Worm (Caenorhabditis elegans) whole organism, L4 larva: ENCODE results near the gene F10E9.11.

Source experiments
- F10B5.3 ChIP-seq: sonication (generic microtip); optimal IDR thresholded peaks from 2 replicates; lab custom pipeline; 2016; ENCODE audit warnings: mild to moderate bottlenecking, missing genetic modification characterization, missing compliant biosample characterization
- F26F4.8 ChIP-seq: fragments of 200-800 bp; sonication (Bioruptor generic); conservative IDR thresholded peaks from 2 replicates; pipeline ENCODE4 v1.3.6; 2022; ENCODE audit warnings: missing genetic modification characterization, missing compliant biosample characterization
- F37D6.2 ChIP-seq: sonication (generic microtip); optimal IDR thresholded peaks from 2 replicates; lab custom pipeline; 2016; ENCODE audit warnings: mild to moderate bottlenecking, missing genetic modification characterization, missing compliant biosample characterization
- Y5F2A.4 ChIP-seq: fragments of 200-800 bp; sonication (Bioruptor generic); optimal IDR thresholded peaks from 2 replicates; lab custom pipeline; 2018; ENCODE audit warnings: mild to moderate bottlenecking, missing genetic modification characterization, missing compliant biosample characterization
- aha-1 ChIP-seq: fragments of 150-350 bp; peaks from one replicate; lab custom pipeline; 2014; ENCODE audit warnings: missing biosample characterization, missing genetic modification characterization
- aly-2 ChIP-seq: sonication (generic microtip); optimal IDR thresholded peaks from 2 replicates; lab custom pipeline; 2018; ENCODE audit warnings: missing biosample characterization, missing genetic modification characterization
- ceh-32 ChIP-seq: sonication (generic microtip); optimal IDR thresholded peaks from 2 replicates; lab custom pipeline; 2016; ENCODE audit warnings: mild to moderate bottlenecking, missing genetic modification characterization, missing compliant biosample characterization; ENCODE audit not compliant: poor library complexity
- cey-2 ChIP-seq: sonication (generic microtip); optimal IDR thresholded peaks from 3 replicates; lab custom pipeline; 2017; ENCODE audit warnings: missing genetic modification characterization, mild to moderate bottlenecking, missing compliant biosample characterization, antibody characterized with exemption, borderline replicate concordance; ENCODE audit not compliant: insufficient read depth
- daf-19 ChIP-seq: fragments of 200-800 bp; sonication (Bioruptor generic); conservative IDR thresholded peaks from 2 replicates; pipeline ENCODE4 v1.3.6; 2022; ENCODE audit warnings: missing genetic modification characterization, missing compliant biosample characterization
- daf-8 ChIP-seq: fragments of 200-800 bp; sonication (Bioruptor generic); IDR thresholded peaks from 2 replicates; pipeline ENCODE4 v1.3.6; 2022; ENCODE audit warnings: missing genetic modification characterization, missing compliant biosample characterization
- egl-43 ChIP-seq: fragments of 200-800 bp; sonication (Bioruptor generic); IDR thresholded peaks from 2 replicates; pipeline ENCODE4 v1.3.6; 2022; ENCODE audit warnings: missing genetic modification reagents, missing genetic modification characterization, missing compliant biosample characterization
- gei-8 ChIP-seq: fragments of 200-800 bp; sonication (Bioruptor generic); optimal IDR thresholded peaks from 2 replicates; lab custom pipeline; 2018; ENCODE audit warnings: mild to moderate bottlenecking, missing genetic modification characterization, missing compliant biosample characterization
- lin-13 ChIP-seq: fragments of 150-350 bp; optimal IDR thresholded peaks from 2 replicates; lab custom pipeline; 2014; ENCODE audit warnings: missing biosample characterization, missing genetic modification reagents, missing genetic modification characterization
- lin-15B ChIP-seq: fragments of 150-350 bp; sonication (generic microtip); optimal IDR thresholded peaks from 3 replicates; lab custom pipeline; 2014; ENCODE audit warnings: missing biosample characterization, missing genetic modification characterization
- lir-3 ChIP-seq: sonication (generic microtip); optimal IDR thresholded peaks from 2 replicates; lab custom pipeline; 2016; ENCODE audit warnings: mild to moderate bottlenecking, missing genetic modification characterization, missing compliant biosample characterization
- lsy-2 ChIP-seq, 2 experiments: fragments of 150-350 bp in 1 of 2; sonication (generic microtip) in 1 of 2; optimal IDR thresholded peaks; 2 replicates each; lab custom pipeline; 2014 to 2017; ENCODE audit warnings: missing biosample characterization in 2 of 2, missing genetic modification characterization in 2 of 2
- madf-5 ChIP-seq, 2 experiments: fragments of 200-800 bp; sonication (Bioruptor generic); IDR thresholded peaks; 2 replicates each; pipeline ENCODE4 v1.3.6; 2022; ENCODE audit warnings: missing compliant biosample characterization in 2 of 2, missing genetic modification characterization in 2 of 2
- madf-9 ChIP-seq: fragments of 200-800 bp; sonication (Bioruptor generic); conservative IDR thresholded peaks from 2 replicates; pipeline ENCODE4 v1.3.6; 2022; ENCODE audit warnings: missing genetic modification reagents, missing genetic modification characterization, missing compliant biosample characterization
- mes-2 ChIP-seq: sonication (generic microtip); optimal IDR thresholded peaks from 2 replicates; lab custom pipeline; 2016; ENCODE audit warnings: missing genotype, mild to moderate bottlenecking, missing genetic modification characterization, missing compliant biosample characterization; ENCODE audit not compliant: poor library complexity, severe bottlenecking
- mxl-3 ChIP-seq: fragments of 200-800 bp; sonication (Bioruptor generic); optimal IDR thresholded peaks from 2 replicates; lab custom pipeline; 2018; ENCODE audit warnings: mild to moderate bottlenecking, missing genetic modification characterization, missing compliant biosample characterization
- nhr-102 ChIP-seq: sonication (generic microtip); optimal IDR thresholded peaks from 2 replicates; lab custom pipeline; 2016; ENCODE audit warnings: mild to moderate bottlenecking, missing genetic modification characterization, moderate library complexity, missing compliant biosample characterization
- nhr-11 ChIP-seq: fragments of 150-350 bp; optimal IDR thresholded peaks from 2 replicates; lab custom pipeline; 2014; ENCODE audit warnings: missing biosample characterization, missing genetic modification characterization
- nhr-111 ChIP-seq: fragments of 200-800 bp; sonication (Bioruptor generic); optimal IDR thresholded peaks from 2 replicates; lab custom pipeline; 2018; ENCODE audit warnings: mild to moderate bottlenecking, missing genetic modification characterization, missing compliant biosample characterization
- nhr-28 ChIP-seq: fragments of 150-350 bp; optimal IDR thresholded peaks from 2 replicates; lab custom pipeline; 2014; ENCODE audit warnings: missing biosample characterization, missing genetic modification characterization
- nhr-6 ChIP-seq: fragments of 150-350 bp; optimal IDR thresholded peaks from 2 replicates; lab custom pipeline; 2014; ENCODE audit warnings: missing biosample characterization, missing genetic modification characterization
- nhr-76 ChIP-seq: fragments of 150-350 bp; optimal IDR thresholded peaks from 2 replicates; lab custom pipeline; 2014; ENCODE audit warnings: missing biosample characterization, missing genetic modification characterization
- php-3 ChIP-seq: fragments of 200-800 bp; sonication (Bioruptor generic); IDR thresholded peaks from 2 replicates; pipeline ENCODE4 v1.3.6; 2022; ENCODE audit warnings: missing genetic modification reagents, missing genetic modification characterization, missing compliant biosample characterization
- skn-1 ChIP-seq: fragments of 150-350 bp; optimal IDR thresholded peaks from 2 replicates; lab custom pipeline; 2014; ENCODE audit warnings: missing biosample characterization, missing genetic modification characterization
- spr-3 ChIP-seq: fragments of 200-800 bp; sonication (Bioruptor generic); optimal IDR thresholded peaks from 2 replicates; lab custom pipeline; 2018; ENCODE audit warnings: mild to moderate bottlenecking, missing genetic modification characterization, missing compliant biosample characterization
- tag-97 ChIP-seq: fragments of 200-800 bp; sonication (Bioruptor generic); IDR thresholded peaks from 2 replicates; pipeline ENCODE4 v1.3.6; 2022; ENCODE audit warnings: missing genetic modification characterization, missing compliant biosample characterization
- tra-1 ChIP-seq: fragments of 200-800 bp; sonication (Bioruptor generic); IDR thresholded peaks from 2 replicates; pipeline ENCODE4 v1.3.6; 2022; ENCODE audit warnings: missing genetic modification reagents, missing genetic modification characterization, missing compliant biosample characterization
- unc-62 ChIP-seq, 3 experiments: fragments of 150-350 bp in 1 of 3; sonication (generic microtip); optimal IDR thresholded peaks in 2 of 3; peaks in 1 of 3; 1 replicate in 1 of 3; 2 replicates in 2 of 3; lab custom pipeline; 2014 to 2017; ENCODE audit warnings: missing biosample characterization in 3 of 3, missing genetic modification characterization in 3 of 3, missing genetic modification reagents in 3 of 3, missing genotype in 1 of 3
- zip-11 ChIP-seq: fragments of 200-800 bp; sonication (Bioruptor generic); IDR thresholded peaks from 2 replicates; pipeline ENCODE4 v1.3.6; 2022; ENCODE audit warnings: missing genetic modification characterization, missing compliant biosample characterization

F10E9.11 gene

DNA sequence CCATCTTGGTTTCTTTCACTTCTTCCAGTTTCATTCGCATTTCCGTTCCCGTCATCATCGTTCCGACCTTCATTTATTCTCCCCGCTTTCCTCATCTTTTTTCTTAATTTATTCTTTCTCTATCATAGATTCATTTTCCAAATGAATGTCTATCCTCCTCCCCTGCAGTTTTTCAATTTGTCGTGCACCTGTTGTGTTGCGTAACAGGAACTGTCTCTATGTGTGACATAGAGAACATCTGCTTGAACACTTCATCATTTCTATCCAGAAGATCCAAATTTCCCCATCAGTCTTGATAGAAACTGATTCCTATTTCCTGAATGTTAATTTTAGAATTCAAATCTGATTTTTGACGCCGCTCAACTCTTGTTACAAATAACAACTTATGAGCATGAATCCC lies 35.5 kb downstream of the F10E9.11 start:
- no peak for TF ChIP-seq ceh-32 (tag; lab: Kevin White, UChicago)
- TF ChIP-seq, all 104 proteins: peak for 0

- TF ChIP-seq unc-62 (GFP tag; optimal IDR thresholded peaks at IDR 0.05 in 1 of 2; lab: Kevin White, UChicago): peak in 1 of 2 experiments; percentile 92
- no peak for TF ChIP-seq unc-62 (tag; optimal IDR thresholded peaks at IDR 0.05; lab: Kevin White, UChicago)
- TF ChIP-seq skn-1 (tag; lab: Kevin White, UChicago): no peak
- TF ChIP-seq, all 104 proteins: peak for 1
These were observed 37.8 kb downstream of the F10E9.11 start for ce11 chrIII:8281310-8281709.

ce11 chrIII:8280352-8280751 lies 38.7 kb downstream of the F10E9.11 start:
- TF ChIP-seq aha-1 (tag; lab: Kevin White, UChicago) (peak; percentile 99), unc-62 (GFP tag; optimal IDR thresholded peaks at IDR 0.05 in 1 of 2; lab: Kevin White, UChicago) (peak in 1 of 2 experiments; percentile 94), unc-62 (tag; optimal IDR thresholded peaks at IDR 0.05; lab: Kevin White, UChicago) (no peak), cey-2 (tag; lab: Kevin White, UChicago) (no peak)

ce11 chrIII:8279567-8279966 lies 39.5 kb downstream of the F10E9.11 start:
- TF ChIP-seq nhr-111 (GFP tag; lab: Kevin White, UChicago): no peak
- no peak for TF ChIP-seq nhr-102 (tag; lab: Kevin White, UChicago)
- TF ChIP-seq lsy-2 (tag; optimal IDR thresholded peaks at IDR 0.05; lab: Kevin White, UChicago): no peak
- TF ChIP-seq tag-97: no peak
- TF ChIP-seq Y5F2A.4 (GFP tag; lab: Kevin White, UChicago): no peak
- TF ChIP-seq gei-8 (GFP tag; lab: Kevin White, UChicago): no peak
- no peak for TF ChIP-seq aly-2 (tag; lab: Kevin White, UChicago)
- no peak for TF ChIP-seq nhr-76

- no peak for TF ChIP-seq daf-19
- TF ChIP-seq lir-3 (tag; lab: Kevin White, UChicago): no peak
- TF ChIP-seq tag-97: no peak
- no peak for TF ChIP-seq F26F4.8
- no peak for TF ChIP-seq tra-1 (GFP tag; lab: Robert Waterston, UW)
- TF ChIP-seq madf-5 (GFP tag; IDR thresholded peaks at IDR 0.05; lab: Robert Waterston, UW): no peak
- no peak for TF ChIP-seq madf-9 (GFP tag; lab: Robert Waterston, UW)
- TF ChIP-seq php-3: no peak
- no peak for TF ChIP-seq lin-13 (GFP tag; lab: Kevin White, UChicago)
- no peak for TF ChIP-seq nhr-11
- TF ChIP-seq F37D6.2 (tag; lab: Kevin White, UChicago): no peak
- TF ChIP-seq mxl-3 (GFP tag; lab: Kevin White, UChicago): no peak
- no peak for TF ChIP-seq spr-3 (GFP tag; lab: Kevin White, UChicago)
- TF ChIP-seq nhr-6 (tag; lab: Kevin White, UChicago): no peak
- TF ChIP-seq aha-1 (tag; lab: Kevin White, UChicago): no peak
- TF ChIP-seq zip-11: no peak
- TF ChIP-seq, all 104 proteins: peak for 0
These were observed 40.3 kb downstream of the F10E9.11 start, which contains the start of gene mig-10 for ce11 chrIII:8278801-8279200. mig-10 (plus strand) TSS chrIII:8279101.

- TF ChIP-seq mes-2: no peak
- TF ChIP-seq egl-43 (GFP tag; lab: Robert Waterston, UW): no peak
- TF ChIP-seq F26F4.8: no peak
- no peak for TF ChIP-seq nhr-28 (tag; lab: Kevin White, UChicago)
- no peak for TF ChIP-seq F10B5.3 (tag; lab: Kevin White, UChicago)
- TF ChIP-seq lin-15B (tag; lab: Kevin White, UChicago): no peak
- no peak for TF ChIP-seq unc-62 (GFP tag; optimal IDR thresholded peaks at IDR 0.05 in 1 of 2; lab: Kevin White, UChicago)
- no peak for TF ChIP-seq unc-62 (tag; optimal IDR thresholded peaks at IDR 0.05; lab: Kevin White, UChicago)
- TF ChIP-seq daf-8 (GFP tag; lab: Robert Waterston, UW): no peak
- TF ChIP-seq, all 104 proteins: peak for 0
These were observed 43.2 kb downstream of the F10E9.11 start, which contains the start of gene clec-160 for ce11 chrIII:8275871-8276270. clec-160 (minus strand) TSS chrIII:8275971.
